Worm (Caenorhabditis elegans) whole organism, young adult: ENCODE measurements around the gene agl-1.

ENCODE experiments used
- B0336.3 ChIP-seq: fragments of 200-800 bp; sonication (Bioruptor generic); IDR thresholded peaks from 2 replicates; pipeline ENCODE4 v1.3.6; 2022; ENCODE audit warnings: missing genetic modification characterization, missing compliant biosample characterization
- C17E4.6 ChIP-seq: fragments of 200-800 bp; sonication (Bioruptor generic); IDR thresholded peaks from 2 replicates; pipeline ENCODE4 v1.3.6; 2022; ENCODE audit warnings: missing genetic modification reagents, missing genetic modification characterization, missing compliant biosample characterization
- D2030.7 ChIP-seq: fragments of 200-800 bp; sonication (Bioruptor generic); IDR thresholded peaks from 2 replicates; pipeline ENCODE4 v1.3.6; 2022; ENCODE audit warnings: missing genetic modification reagents, missing genetic modification characterization, missing compliant biosample characterization
- F23B12.7 ChIP-seq: sonication (generic microtip); optimal IDR thresholded peaks from 2 replicates; lab custom pipeline; 2017; ENCODE audit warnings: missing genetic modification characterization, mild to moderate bottlenecking, missing compliant biosample characterization, antibody characterized with exemption, moderate library complexity; ENCODE audit not compliant: insufficient read depth
- F33H1.4 ChIP-seq: fragments of 200-800 bp; sonication (Bioruptor generic); IDR thresholded peaks from 2 replicates; pipeline ENCODE4 v1.3.6; 2022; ENCODE audit warnings: missing genetic modification reagents, missing genetic modification characterization, missing compliant biosample characterization
- F37B4.10 ChIP-seq: fragments of 200-800 bp; sonication (Bioruptor generic); IDR thresholded peaks from 2 replicates; pipeline ENCODE4 v1.3.6; 2022; ENCODE audit warnings: missing genetic modification characterization, missing compliant biosample characterization
- F39B2.1 ChIP-seq: fragments of 200-800 bp; sonication (Bioruptor generic); IDR thresholded peaks from 2 replicates; pipeline ENCODE4 v1.3.6; 2022; ENCODE audit warnings: missing genetic modification reagents, missing genetic modification characterization, missing compliant biosample characterization
- F52B5.7 ChIP-seq: sonication (generic microtip); optimal IDR thresholded peaks from 2 replicates; lab custom pipeline; 2016; ENCODE audit warnings: mild to moderate bottlenecking, missing genetic modification characterization, missing compliant biosample characterization
- F55B11.4 ChIP-seq: sonication (generic microtip); optimal IDR thresholded peaks from 2 replicates; lab custom pipeline; 2016; ENCODE audit warnings: missing compliant biosample characterization, missing genetic modification characterization, borderline replicate concordance; ENCODE audit not compliant: insufficient read depth
- F57A8.1 ChIP-seq: fragments of 200-800 bp; sonication (Bioruptor generic); optimal IDR thresholded peaks from 2 replicates; lab custom pipeline; 2018; ENCODE audit warnings: mild to moderate bottlenecking, missing genetic modification characterization, moderate library complexity, missing compliant biosample characterization
- F57C9.4 ChIP-seq: sonication (generic microtip); optimal IDR thresholded peaks from 2 replicates; lab custom pipeline; 2017; ENCODE audit warnings: mild to moderate bottlenecking, missing genetic modification characterization, missing compliant biosample characterization
- T07F8.4 ChIP-seq: sonication (generic microtip); optimal IDR thresholded peaks from 2 replicates; lab custom pipeline; 2016; ENCODE audit warnings: mild to moderate bottlenecking, missing genetic modification characterization, moderate library complexity, missing compliant biosample characterization
- Y53G8AR.9 ChIP-seq: fragments of 200-800 bp; sonication (Bioruptor generic); conservative IDR thresholded peaks from 2 replicates; pipeline ENCODE4 v1.3.6; 2022; ENCODE audit warnings: missing genetic modification reagents, missing genetic modification characterization, missing compliant biosample characterization
- Y56A3A.18 ChIP-seq: fragments of 200-800 bp; sonication (Bioruptor generic); IDR thresholded peaks from 2 replicates; pipeline ENCODE4 v1.3.6; 2022; ENCODE audit warnings: missing genetic modification reagents, missing genetic modification characterization, missing compliant biosample characterization
- Y95B8A.8 ChIP-seq: fragments of 200-800 bp; sonication (Bioruptor generic); IDR thresholded peaks from 2 replicates; pipeline ENCODE4 v1.3.6; 2022; ENCODE audit warnings: missing genetic modification reagents, missing genetic modification characterization, missing compliant biosample characterization
- ZK185.1 ChIP-seq: sonication (generic microtip); optimal IDR thresholded peaks from 2 replicates; lab custom pipeline; 2016; ENCODE audit warnings: mild to moderate bottlenecking, missing genetic modification characterization, missing compliant biosample characterization; ENCODE audit not compliant: poor library complexity, severe bottlenecking
- ama-1 ChIP-seq, 3 experiments: fragments of 150-350 bp in 1 of 3; sonication (generic microtip) in 2 of 3; optimal IDR thresholded peaks; 2 replicates each; lab custom pipeline; 2014 to 2018; ENCODE audit warnings: missing biosample characterization in 2 of 3, missing genetic modification characterization in 2 of 3, missing genetic modification reagents in 2 of 3
- ccch-3 ChIP-seq: fragments of 200-800 bp; sonication (Bioruptor generic); optimal IDR thresholded peaks from 2 replicates; lab custom pipeline; 2018; ENCODE audit warnings: mild to moderate bottlenecking, missing genetic modification characterization, missing compliant biosample characterization
- ceh-40 ChIP-seq: fragments of 200-800 bp; sonication (Bioruptor generic); IDR thresholded peaks from 2 replicates; pipeline ENCODE4 v1.3.6; 2022; ENCODE audit warnings: missing genetic modification characterization, missing compliant biosample characterization
- ceh-79 ChIP-seq: sonication (generic microtip); optimal IDR thresholded peaks from 2 replicates; lab custom pipeline; 2017; ENCODE audit warnings: mild to moderate bottlenecking, missing genetic modification characterization, missing compliant biosample characterization
- chd-7 ChIP-seq: sonication (generic microtip); optimal IDR thresholded peaks from 2 replicates; lab custom pipeline; 2016; ENCODE audit warnings: mild to moderate bottlenecking, missing genetic modification characterization, moderate library complexity, missing compliant biosample characterization
- dpl-1 ChIP-seq: fragments of 150-350 bp; optimal IDR thresholded peaks from 2 replicates; lab custom pipeline; 2014; ENCODE audit warnings: missing biosample characterization, missing genetic modification reagents, missing genetic modification characterization
- egl-44 ChIP-seq: fragments of 200-800 bp; sonication (Bioruptor generic); IDR thresholded peaks from 2 replicates; pipeline ENCODE4 v1.3.6; 2022; ENCODE audit warnings: missing genetic modification reagents, missing genetic modification characterization, missing compliant biosample characterization
- egrh-3 ChIP-seq: fragments of 200-800 bp; sonication (Bioruptor generic); IDR thresholded peaks from 2 replicates; pipeline ENCODE4 v1.3.6; 2022; ENCODE audit warnings: missing genetic modification reagents, missing genetic modification characterization, missing compliant biosample characterization
- ekl-4 ChIP-seq: fragments of 200-800 bp; sonication (Bioruptor generic); IDR thresholded peaks from 2 replicates; pipeline ENCODE4 v1.3.6; 2022; ENCODE audit warnings: missing genetic modification reagents, missing genetic modification characterization, missing compliant biosample characterization
- hrde-1 ChIP-seq: sonication (generic microtip); optimal IDR thresholded peaks from 2 replicates; lab custom pipeline; 2016; ENCODE audit warnings: missing genetic modification characterization, mild to moderate bottlenecking, missing compliant biosample characterization, moderate library complexity, missing genotype, missing genetic modification reagents, borderline replicate concordance
- hsf-1 ChIP-seq: fragments of 200-800 bp; sonication (Bioruptor generic); IDR thresholded peaks from 2 replicates; pipeline ENCODE4 v1.3.6; 2022; ENCODE audit warnings: missing genetic modification reagents, missing genetic modification characterization, missing compliant biosample characterization
- let-526 ChIP-seq: fragments of 200-800 bp; sonication (Bioruptor generic); IDR thresholded peaks from 2 replicates; pipeline ENCODE4 v1.3.6; 2022; ENCODE audit warnings: missing genetic modification reagents, missing genetic modification characterization, missing compliant biosample characterization
- lsl-1 ChIP-seq: fragments of 200-800 bp; sonication (Bioruptor generic); optimal IDR thresholded peaks from 2 replicates; lab custom pipeline; 2018; ENCODE audit warnings: mild to moderate bottlenecking, missing genetic modification characterization, moderate library complexity, missing compliant biosample characterization
- madf-3 ChIP-seq: fragments of 200-800 bp; sonication (Bioruptor generic); IDR thresholded peaks from 2 replicates; pipeline ENCODE4 v1.3.6; 2022; ENCODE audit warnings: missing genetic modification reagents, missing genetic modification characterization, missing compliant biosample characterization
- madf-6 ChIP-seq: fragments of 200-800 bp; sonication (Bioruptor generic); IDR thresholded peaks from 2 replicates; pipeline ENCODE4 v1.3.6; 2022; ENCODE audit warnings: missing genetic modification reagents, missing genetic modification characterization, missing compliant biosample characterization
- mcd-1 ChIP-seq: fragments of 200-800 bp; sonication (Bioruptor generic); IDR thresholded peaks from 2 replicates; pipeline ENCODE4 v1.3.6; 2022; ENCODE audit warnings: missing genetic modification reagents, missing genetic modification characterization, missing compliant biosample characterization
- mel-28 ChIP-seq: sonication (generic microtip); optimal IDR thresholded peaks from 2 replicates; lab custom pipeline; 2016; ENCODE audit warnings: borderline replicate concordance, mild to moderate bottlenecking, missing genetic modification characterization, missing compliant biosample characterization
- nfyb-1 ChIP-seq: fragments of 200-800 bp; sonication (Bioruptor generic); IDR thresholded peaks from 2 replicates; pipeline ENCODE4 v1.3.6; 2022; ENCODE audit warnings: missing genetic modification reagents, missing genetic modification characterization, missing compliant biosample characterization
- repo-1 ChIP-seq: sonication (generic microtip); optimal IDR thresholded peaks from 2 replicates; lab custom pipeline; 2017; ENCODE audit warnings: mild to moderate bottlenecking, missing genetic modification characterization, missing compliant biosample characterization
- rpc-1 ChIP-seq, 2 experiments: fragments of 150-350 bp in 1 of 2; sonication (generic microtip) in 1 of 2; optimal IDR thresholded peaks; 2 replicates each; lab custom pipeline; 2014 to 2018; ENCODE audit warnings: missing biosample characterization in 1 of 2, missing genetic modification characterization in 1 of 2, missing genetic modification reagents in 1 of 2, missing genotype in 1 of 2
- sea-2 ChIP-seq: fragments of 200-800 bp; sonication (Bioruptor generic); IDR thresholded peaks from 2 replicates; pipeline ENCODE4 v1.3.6; 2022; ENCODE audit warnings: missing genetic modification characterization, missing compliant biosample characterization
- snpc-1.1 ChIP-seq: sonication (generic microtip); optimal IDR thresholded peaks from 2 replicates; lab custom pipeline; 2017; ENCODE audit warnings: missing genetic modification characterization, mild to moderate bottlenecking, missing compliant biosample characterization, antibody characterized with exemption, moderate library complexity, missing genotype, missing genetic modification reagents; ENCODE audit not compliant: insufficient read depth
- snpc-4 ChIP-seq, 5 experiments: fragments of 150-350 bp in 1 of 5; sonication (generic microtip) in 4 of 5; optimal IDR thresholded peaks; 2 replicates each; lab custom pipeline; 2014 to 2018; ENCODE audit warnings: missing genetic modification characterization in 5 of 5, missing biosample characterization in 3 of 5, antibody characterized with exemption in 2 of 5, mild to moderate bottlenecking in 2 of 5, missing compliant biosample characterization in 2 of 5, missing genotype in 2 of 5, moderate library complexity in 2 of 5, missing genetic modification reagents in 1 of 5
- tlf-1 ChIP-seq: fragments of 200-800 bp; sonication (Bioruptor generic); optimal IDR thresholded peaks from 2 replicates; lab custom pipeline; 2018; ENCODE audit warnings: mild to moderate bottlenecking, missing genetic modification characterization, missing compliant biosample characterization
- unc-62 ChIP-seq: fragments of 150-350 bp; optimal IDR thresholded peaks from 2 replicates; lab custom pipeline; 2014; ENCODE audit warnings: missing biosample characterization, missing genetic modification reagents, missing genetic modification characterization
- xnd-1 ChIP-seq: sonication (generic microtip); optimal IDR thresholded peaks from 2 replicates; lab custom pipeline; 2016; ENCODE audit warnings: missing genotype, missing genetic modification reagents, missing genetic modification characterization, missing compliant biosample characterization
- zim-3 ChIP-seq: sonication (generic microtip); optimal IDR thresholded peaks from 2 replicates; lab custom pipeline; 2017; ENCODE audit warnings: mild to moderate bottlenecking, missing genetic modification characterization, moderate library complexity, missing compliant biosample characterization

agl-1 gene

ce11 chrII:14359007-14359406, 1.1 kb upstream of the agl-1 start:
- TF ChIP-seq let-526, result no peak
- TF ChIP-seq snpc-1.1, result peak; percentile 8

- no peak for TF ChIP-seq rpc-1 (optimal IDR thresholded peaks at IDR 0.05; lab: Kevin White, UChicago)
- no peak for TF ChIP-seq rpc-1 (tag; optimal IDR thresholded peaks at IDR 0.05; lab: Kevin White, UChicago)
- no peak for TF ChIP-seq F23B12.7 (tag; lab: Kevin White, UChicago)
- no peak for TF ChIP-seq F55B11.4 (tag; lab: Kevin White, UChicago)
- TF ChIP-seq mel-28 (tag; lab: Kevin White, UChicago), result no peak
- no peak for TF ChIP-seq T07F8.4 (tag; lab: Kevin White, UChicago)
These were observed 6.6 kb downstream of the agl-1 start for ce11 chrII:14351352-14351751.

- TF ChIP-seq B0336.3 (peak; percentile 87), dpl-1 (GFP tag; lab: Kevin White, UChicago) (no peak), hrde-1 (tag; lab: Kevin White, UChicago) (peak; percentile 70), ceh-79 (no peak), madf-3 (GFP tag; lab: Robert Waterston, UW) (peak; percentile 78; the same call in 1 of the 2 replicates), Y53G8AR.9 (GFP tag; lab: Robert Waterston, UW) (0 out of 2 replicates have a peak, but pooled peaks have one; percentile 51), ccch-3 (GFP tag; lab: Kevin White, UChicago) (no peak), hsf-1 (GFP tag; lab: Robert Waterston, UW) (peak; percentile 75), egl-44 (0 out of 2 replicates have a peak, but pooled peaks have one; percentile 41), nfyb-1 (GFP tag; lab: Robert Waterston, UW) (peak; percentile 69; the same call in 1 of the 2 replicates), lsl-1 (GFP tag; lab: Kevin White, UChicago) (peak; percentile 46), F37B4.10 (GFP tag; lab: Robert Waterston, UW) (no peak), F52B5.7 (peak; percentile 39), D2030.7 (GFP tag; lab: Robert Waterston, UW) (0 out of 2 replicates have a peak, but pooled peaks have one; percentile 13), F57C9.4 (peak; percentile 17), C17E4.6 (GFP tag; lab: Robert Waterston, UW) (no peak; the same call in 1 of the 2 replicates), egrh-3 (GFP tag; lab: Robert Waterston, UW) (no peak), rpc-1 (optimal IDR thresholded peaks at IDR 0.05; lab: Kevin White, UChicago) (no peak), rpc-1 (tag; optimal IDR thresholded peaks at IDR 0.05; lab: Kevin White, UChicago) (no peak), tlf-1 (peak; percentile 31), unc-62 (GFP tag; lab: Kevin White, UChicago) (no peak), chd-7 (tag; lab: Kevin White, UChicago) (peak; percentile 63), F39B2.1 (GFP tag; lab: Robert Waterston, UW) (no peak), ZK185.1 (tag; lab: Kevin White, UChicago) (no peak), zim-3 (tag; lab: Kevin White, UChicago) (peak; percentile 38), ceh-40 (peak; percentile 59; the same call in 1 of the 2 replicates), ama-1 (optimal IDR thresholded peaks at IDR 0.05; lab: Kevin White, UChicago) (no peak), ama-1 (GFP tag; optimal IDR thresholded peaks at IDR 0.05; lab: Kevin White, UChicago) (peak in 1 of 2 experiments; percentile 75), xnd-1 (peak; percentile 40), Y95B8A.8 (GFP tag; lab: Robert Waterston, UW) (no peak; the same call in 1 of the 2 replicates), repo-1 (peak; percentile 71), F57A8.1 (GFP tag; lab: Kevin White, UChicago) (no peak), ekl-4 (GFP tag; lab: Robert Waterston, UW) (no peak), sea-2 (GFP tag; lab: Robert Waterston, UW) (no peak), snpc-4 (GFP tag; optimal IDR thresholded peaks at IDR 0.05; lab: Kevin White, UChicago) (no peak), snpc-4 (tag; optimal IDR thresholded peaks at IDR 0.05; lab: Kevin White, UChicago) (peak in 1 of 4 experiments; percentile 42), mcd-1 (GFP tag; lab: Robert Waterston, UW) (peak; percentile 38; the same call in 1 of the 2 replicates), F33H1.4 (no peak), Y56A3A.18 (no peak), madf-6 (GFP tag; lab: Robert Waterston, UW) (peak; percentile 75)
These were observed 7.1 kb downstream of the agl-1 start for ce11 chrII:14350768-14351167.
